Fruit fly (Drosophila melanogaster) whole organism, embryonic: ENCODE measurements around the gene CG43168.

Experiments
- ATbp ChIP-seq: fragments of 200-800 bp; sonication (Bioruptor generic); optimal IDR thresholded peaks from 2 replicates; lab custom pipeline; 2017; ENCODE audit warnings: missing biosample characterization, mild to moderate bottlenecking, missing genetic modification characterization, missing genetic modification reagents
- CG10209 ChIP-seq: fragments of 200-800 bp; sonication (Bioruptor generic); optimal IDR thresholded peaks from 3 replicates; lab custom pipeline; 2017; ENCODE audit warnings: missing biosample characterization, mild to moderate bottlenecking, missing genetic modification characterization, missing genetic modification reagents
- CG1024 ChIP-seq: fragments of 200-800 bp; sonication (Bioruptor generic); IDR thresholded peaks from 2 replicates; pipeline ENCODE4 v1.3.6; 2022; ENCODE audit warnings: missing biosample characterization, missing genetic modification characterization
- CG11504 ChIP-seq: fragments of 200-800 bp; sonication (Bioruptor generic); optimal IDR thresholded peaks from 3 replicates; lab custom pipeline; 2019; ENCODE audit warnings: missing biosample characterization, mild to moderate bottlenecking, missing genetic modification characterization, moderate library complexity
- CG12391 ChIP-seq: fragments of 200-800 bp; sonication (Bioruptor generic); optimal IDR thresholded peaks from 3 replicates; lab custom pipeline; 2018; ENCODE audit warnings: missing biosample characterization, mild to moderate bottlenecking, missing genetic modification characterization, moderate library complexity
- CG14860 ChIP-seq: fragments of 200-800 bp; sonication (Bioruptor generic); IDR thresholded peaks from 3 replicates; pipeline ENCODE4 v1.3.6; 2022; ENCODE audit warnings: missing biosample characterization, missing genetic modification characterization; ENCODE audit not compliant: partially characterized antibody
- CG17359 ChIP-seq: fragments of 200-800 bp; sonication (Bioruptor generic); optimal IDR thresholded peaks from 3 replicates; lab custom pipeline; 2018; ENCODE audit warnings: missing biosample characterization, mild to moderate bottlenecking, missing genetic modification characterization, moderate library complexity
- CG17361 ChIP-seq: fragments of 200-800 bp; sonication (Bioruptor generic); IDR thresholded peaks from 3 replicates; pipeline ENCODE4 v1.3.6; 2022; ENCODE audit warnings: missing biosample characterization, missing genetic modification characterization
- CG2889 ChIP-seq: fragments of 200-800 bp; sonication (Bioruptor generic); IDR thresholded peaks from 3 replicates; pipeline ENCODE4 v1.3.6; 2022; ENCODE audit warnings: missing biosample characterization, missing genetic modification characterization
- CG3065 ChIP-seq: fragments of 200-800 bp; sonication (Bioruptor generic); optimal IDR thresholded peaks from 2 replicates; lab custom pipeline; 2016; ENCODE audit warnings: missing biosample characterization, missing genetic modification characterization
- CG32767 ChIP-seq: fragments of 200-800 bp; sonication (Bioruptor generic); IDR thresholded peaks from 2 replicates; pipeline ENCODE4 v1.3.6; 2022; ENCODE audit warnings: missing biosample characterization, missing genetic modification characterization
- CG33213 ChIP-seq: fragments of 200-800 bp; sonication (Bioruptor generic); optimal IDR thresholded peaks from 3 replicates; lab custom pipeline; 2016; ENCODE audit warnings: missing biosample characterization, missing genetic modification characterization
- CG3847 ChIP-seq: fragments of 200-800 bp; sonication (Bioruptor generic); IDR thresholded peaks from 2 replicates; pipeline ENCODE4 v1.3.6; 2022; ENCODE audit warnings: missing biosample characterization, missing genetic modification characterization
- CG4424 ChIP-seq: fragments of 200-800 bp; sonication (Bioruptor generic); optimal IDR thresholded peaks from 3 replicates; lab custom pipeline; 2016; ENCODE audit warnings: missing biosample characterization, missing genetic modification characterization
- CG6272 ChIP-seq: fragments of 200-800 bp; sonication (Bioruptor generic); IDR thresholded peaks from 2 replicates; pipeline ENCODE4 v1.3.6; 2022; ENCODE audit warnings: missing biosample characterization, missing genetic modification characterization
- CG6683 ChIP-seq: fragments of 200-800 bp; sonication (Bioruptor generic); optimal IDR thresholded peaks from 2 replicates; lab custom pipeline; 2017; ENCODE audit warnings: missing biosample characterization, mild to moderate bottlenecking, missing genetic modification characterization, missing genetic modification reagents
- CG7357 ChIP-seq: fragments of 200-800 bp; sonication (Bioruptor generic); IDR thresholded peaks from 3 replicates; pipeline ENCODE4 v1.3.6; 2022; ENCODE audit warnings: missing biosample characterization, missing genetic modification characterization
- Chrac-16 ChIP-seq: fragments of 200-800 bp; sonication (Bioruptor generic); optimal IDR thresholded peaks from 3 replicates; lab custom pipeline; 2016; ENCODE audit warnings: missing biosample characterization, missing genetic modification characterization
- Fer2 ChIP-seq: fragments of 200-800 bp; sonication (Bioruptor generic); optimal IDR thresholded peaks from 2 replicates; lab custom pipeline; 2018; ENCODE audit warnings: missing biosample characterization, mild to moderate bottlenecking, missing genetic modification characterization, moderate library complexity
- GATAe ChIP-seq: fragments of 200-800 bp; sonication (Bioruptor generic); conservative IDR thresholded peaks from 2 replicates; pipeline ENCODE4 v1.3.6; 2022; ENCODE audit warnings: missing biosample characterization, missing genetic modification characterization
- Gug ChIP-seq: fragments of 200-800 bp; sonication (Bioruptor generic); IDR thresholded peaks from 4 replicates; pipeline ENCODE4 v1.3.6; 2022; ENCODE audit warnings: missing biosample characterization, missing genetic modification characterization
- Hmx ChIP-seq: fragments of 200-800 bp; sonication (Bioruptor generic); optimal IDR thresholded peaks from 2 replicates; lab custom pipeline; 2016; ENCODE audit warnings: missing biosample characterization, missing genetic modification characterization
- Max ChIP-seq: fragments of 200-800 bp; sonication (Bioruptor generic); optimal IDR thresholded peaks from 2 replicates; lab custom pipeline; 2016; ENCODE audit warnings: missing biosample characterization, mild to moderate bottlenecking, missing genetic modification characterization
- Myb ChIP-seq: fragments of 200-800 bp; sonication (Bioruptor generic); optimal IDR thresholded peaks from 2 replicates; lab custom pipeline; 2016; ENCODE audit warnings: missing biosample characterization, missing genetic modification characterization
- Nf-YA ChIP-seq: fragments of 200-800 bp; sonication (Bioruptor generic); IDR thresholded peaks from 2 replicates; pipeline ENCODE4 v1.3.6; 2022; ENCODE audit warnings: missing biosample characterization, missing genetic modification characterization
- Optix ChIP-seq: fragments of 200-800 bp; sonication (Bioruptor generic); IDR thresholded peaks from 3 replicates; pipeline ENCODE4 v1.3.6; 2022; ENCODE audit warnings: missing biosample characterization, missing genetic modification characterization
- Ravus ChIP-seq: fragments of 200-800 bp; sonication (Bioruptor generic); IDR thresholded peaks from 2 replicates; pipeline ENCODE4 v1.3.6; 2022; ENCODE audit warnings: missing biosample characterization, missing genetic modification characterization
- Rx ChIP-seq: fragments of 200-800 bp; sonication (Bioruptor generic); IDR thresholded peaks from 2 replicates; pipeline ENCODE4 v1.3.6; 2022; ENCODE audit warnings: missing biosample characterization, missing genetic modification characterization
- Stat92E ChIP-seq, 3 experiments: fragments of >200 bp in 2 of 3; fragments of 200-800 bp in 1 of 3; sonication (Bioruptor generic) in 1 of 3; optimal IDR thresholded peaks; 2 replicates each; lab custom pipeline; 2017 to 2019; ENCODE audit warnings: missing biosample characterization in 3 of 3, missing genetic modification characterization in 3 of 3, mild to moderate bottlenecking in 1 of 3, moderate library complexity in 1 of 3
- abd-A ChIP-seq: fragments of 200-800 bp; sonication (Bioruptor generic); optimal IDR thresholded peaks from 3 replicates; lab custom pipeline; 2019; ENCODE audit warnings: missing biosample characterization, mild to moderate bottlenecking, missing genetic modification characterization, moderate library complexity
- cato ChIP-seq: fragments of 200-800 bp; sonication (Bioruptor generic); optimal IDR thresholded peaks from 2 replicates; lab custom pipeline; 2016; ENCODE audit warnings: missing biosample characterization, missing genetic modification characterization, borderline replicate concordance
- ci ChIP-seq: fragments of 200-800 bp; sonication (Bioruptor generic); IDR thresholded peaks from 3 replicates; pipeline ENCODE4 v1.3.6; 2022; ENCODE audit warnings: missing biosample characterization, missing genetic modification characterization
- dati ChIP-seq: fragments of 200-800 bp; sonication (Bioruptor generic); IDR thresholded peaks from 2 replicates; pipeline ENCODE4 v1.3.6; 2022; ENCODE audit warnings: missing biosample characterization, missing genetic modification characterization
- en ChIP-seq: fragments of 200-800 bp; sonication (Bioruptor generic); optimal IDR thresholded peaks from 2 replicates; lab custom pipeline; 2016; ENCODE audit warnings: missing biosample characterization, missing genetic modification characterization
- fd64A ChIP-seq: fragments of 200-800 bp; sonication (Bioruptor generic); optimal IDR thresholded peaks from 3 replicates; lab custom pipeline; 2018; ENCODE audit warnings: missing biosample characterization, mild to moderate bottlenecking, missing genetic modification characterization
- her ChIP-seq: fragments of 200-800 bp; sonication (Bioruptor generic); optimal IDR thresholded peaks from 2 replicates; lab custom pipeline; 2016; ENCODE audit warnings: missing biosample characterization, missing genetic modification characterization
- hkb ChIP-seq, 2 experiments: fragments of 200-800 bp in 1 of 2; fragments of >200 bp in 1 of 2; sonication (Bioruptor generic) in 1 of 2; IDR thresholded peaks in 1 of 2; optimal IDR thresholded peaks in 1 of 2; 2 replicates each; pipeline versions ENCODE4 v1.3.6 to Lab custom; 2017 to 2022; ENCODE audit warnings: missing biosample characterization in 1 of 2, missing genetic modification characterization in 1 of 2
- jumu ChIP-seq: fragments of 200-800 bp; sonication (Bioruptor generic); optimal IDR thresholded peaks from 3 replicates; lab custom pipeline; 2016; ENCODE audit warnings: missing biosample characterization, missing genetic modification characterization
- knrl ChIP-seq: fragments of 200-800 bp; sonication (Bioruptor generic); IDR thresholded peaks from 3 replicates; pipeline ENCODE4 v1.3.6; 2022; ENCODE audit warnings: missing biosample characterization, missing genetic modification characterization; ENCODE audit not compliant: partially characterized antibody
- lola ChIP-seq, 3 experiments: fragments of >200 bp in 2 of 3; fragments of 200-800 bp in 1 of 3; sonication (Bioruptor generic) in 1 of 3; optimal IDR thresholded peaks; 2 replicates each; lab custom pipeline; 2017 to 2019; ENCODE audit warnings: missing biosample characterization in 3 of 3, missing genetic modification characterization in 3 of 3, mild to moderate bottlenecking in 1 of 3, moderate library complexity in 1 of 3
- mld ChIP-seq: fragments of 200-800 bp; sonication (Bioruptor generic); IDR thresholded peaks from 3 replicates; pipeline ENCODE4 v1.3.6; 2022; ENCODE audit warnings: missing biosample characterization, missing genetic modification characterization; ENCODE audit not compliant: partially characterized antibody
- nom ChIP-seq: fragments of 200-800 bp; sonication (Bioruptor generic); optimal IDR thresholded peaks from 2 replicates; lab custom pipeline; 2017; ENCODE audit warnings: missing biosample characterization, missing genetic modification characterization, mild to moderate bottlenecking, moderate library complexity, missing genetic modification reagents
- p53 ChIP-seq: fragments of 200-800 bp; sonication (Bioruptor generic); optimal IDR thresholded peaks from 2 replicates; lab custom pipeline; 2016; ENCODE audit warnings: missing biosample characterization, missing genetic modification characterization
- pho ChIP-seq: fragments of 200-800 bp; sonication (Bioruptor generic); optimal IDR thresholded peaks from 2 replicates; lab custom pipeline; 2016; ENCODE audit warnings: missing biosample characterization, missing genetic modification characterization
- row ChIP-seq: fragments of 200-800 bp; sonication (Bioruptor generic); IDR thresholded peaks from 3 replicates; pipeline ENCODE4 v1.3.6; 2022; ENCODE audit warnings: missing biosample characterization, missing genetic modification characterization
- sob ChIP-seq: fragments of 200-800 bp; sonication (Bioruptor generic); IDR thresholded peaks from 2 replicates; pipeline ENCODE4 v1.3.6; 2022; ENCODE audit warnings: missing biosample characterization, missing genetic modification characterization
- ttk ChIP-seq: fragments of 200-800 bp; sonication (Bioruptor generic); IDR thresholded peaks from 2 replicates; pipeline ENCODE4 v2.1.2; 2022; ENCODE audit warnings: missing biosample characterization, missing genetic modification characterization
- zen ChIP-seq: fragments of 200-800 bp; sonication (Bioruptor generic); optimal IDR thresholded peaks from 3 replicates; lab custom pipeline; 2018; ENCODE audit warnings: missing biosample characterization, mild to moderate bottlenecking, missing genetic modification characterization, moderate library complexity

CG43168 gene

DNA sequence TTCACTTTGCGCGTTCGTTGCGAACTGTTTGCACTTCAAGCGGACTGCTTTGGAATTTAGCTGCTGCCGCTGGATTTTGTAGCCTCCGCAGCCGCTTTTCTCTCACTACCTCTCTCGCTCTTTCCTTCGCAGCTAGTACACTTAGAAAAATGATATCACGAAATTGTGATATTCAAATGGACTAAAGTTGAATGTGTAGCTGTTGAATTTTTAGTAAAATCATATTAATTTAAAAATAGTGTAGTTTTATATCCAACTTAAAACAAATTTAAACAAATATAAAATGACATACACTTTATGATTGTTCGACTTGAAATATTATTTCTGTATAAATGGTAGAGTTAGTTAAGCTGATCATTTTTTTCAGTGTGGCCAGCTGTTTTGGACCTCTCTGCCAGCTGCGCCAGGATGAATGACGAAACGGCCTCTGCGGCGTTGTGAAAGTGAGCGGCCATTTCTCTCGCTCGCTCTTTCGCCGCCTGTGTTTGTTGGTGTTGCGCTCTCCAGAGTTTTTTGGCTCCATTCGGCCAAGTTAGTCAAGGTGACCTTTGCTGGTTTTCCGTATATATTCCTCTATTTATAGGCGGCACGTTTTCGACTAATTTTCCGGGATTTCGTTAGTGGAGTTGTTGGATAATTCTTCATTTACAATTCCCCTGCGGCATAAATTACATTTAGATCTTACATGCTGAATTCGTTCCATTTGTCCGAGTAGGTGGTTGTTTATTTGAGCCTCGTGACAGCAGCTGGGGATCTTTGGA lies 12.8 kb upstream of the CG43168 start, which contains the start of gene Ldh (continued):
- TF ChIP-seq Gug (GFP tag; lab: Robert Waterston, UW) (peak; percentile 69), dati (GFP tag; lab: Robert Waterston, UW) (no peak), CG12391 (peak; percentile 99), hkb (optimal IDR thresholded peaks at IDR 0.05; lab: Kevin White, UChicago) (no peak), hkb (GFP tag; IDR thresholded peaks at IDR 0.05; lab: Robert Waterston, UW) (peak; percentile 94), knrl (GFP tag; lab: Robert Waterston, UW) (no peak), nom (GFP tag; lab: Kevin White, UChicago) (peak; percentile 70), CG33213 (GFP tag; lab: Kevin White, UChicago) (peak; percentile 62), Max (peak; percentile 87), her (GFP tag; lab: Kevin White, UChicago) (no peak), jumu (peak; percentile 73), CG3065 (GFP tag; lab: Kevin White, UChicago) (peak; percentile 89), CG4424 (GFP tag; lab: Kevin White, UChicago) (peak; percentile 94), mld (GFP tag; lab: Robert Waterston, UW) (no peak), CG17359 (tag; lab: Kevin White, UChicago) (peak; percentile 93), lola (GFP tag; optimal IDR thresholded peaks at IDR 0.05; lab: Kevin White, UChicago) (peak in 1 of 3 experiments; percentile 98), p53 (GFP tag; lab: Kevin White, UChicago) (peak; percentile 23), sob (peak; percentile 93), CG6683 (GFP tag; lab: Kevin White, UChicago) (peak; percentile 89), Fer2 (tag; lab: Kevin White, UChicago) (peak; percentile 94), CG2889 (GFP tag; lab: Robert Waterston, UW) (peak; percentile 68; the same call in 2 of the 3 replicates), ttk (GFP tag; lab: Robert Waterston, UW) (peak; percentile 90), GATAe (GFP tag; lab: Robert Waterston, UW) (0 out of 2 replicates have a peak, but pooled peaks have one; percentile 27), Stat92E (GFP tag; optimal IDR thresholded peaks at IDR 0.05; lab: Kevin White, UChicago) (peak in 1 of 3 experiments; percentile 94), pho (GFP tag; lab: Kevin White, UChicago) (peak; percentile 75), CG7357 (peak; percentile 88), CG10209 (GFP tag; lab: Kevin White, UChicago) (peak; percentile 96), abd-A (tag; lab: Kevin White, UChicago) (peak; percentile 68), Ravus (GFP tag; lab: Robert Waterston, UW) (peak; percentile 64), CG14860 (GFP tag; lab: Robert Waterston, UW) (no peak), ci (GFP tag; lab: Robert Waterston, UW) (peak; percentile 89), en (GFP tag; lab: Kevin White, UChicago) (no peak), CG17361 (GFP tag; lab: Robert Waterston, UW) (peak; percentile 99), Hmx (peak; percentile 84), CG1024 (GFP tag; lab: Robert Waterston, UW) (peak; percentile 74), Myb (peak; percentile 34), row (GFP tag; lab: Robert Waterston, UW) (peak; percentile 95), CG6272 (GFP tag; lab: Robert Waterston, UW) (peak; percentile 85), CG32767 (peak; percentile 95), Optix (peak; percentile 45; the same call in 1 of the 3 replicates), cato (GFP tag; lab: Kevin White, UChicago) (peak; percentile 88), Rx (GFP tag; lab: Robert Waterston, UW) (peak; percentile 76), zen (peak; percentile 98), Chrac-16 (peak; percentile 95), ATbp (GFP tag; lab: Kevin White, UChicago) (peak; percentile 95), fd64A (GFP tag; lab: Kevin White, UChicago) (peak; percentile 52), CG3847 (GFP tag; lab: Robert Waterston, UW) (peak; percentile 94), CG11504 (tag; lab: Kevin White, UChicago) (peak; percentile 95), Nf-YA (peak; percentile 81)
